Worm (Caenorhabditis elegans) whole organism, L3 larva: Measurements from ENCODE around the gene nas-3.

ENCODE experiments used
- R02D3.7 ChIP-seq: fragments of 150-350 bp; optimal IDR thresholded peaks from 2 replicates; lab custom pipeline; 2014; ENCODE audit warnings: missing biosample characterization, missing genetic modification characterization
- ZK546.5 ChIP-seq: sonication (generic microtip); optimal IDR thresholded peaks from 2 replicates; lab custom pipeline; 2017; ENCODE audit warnings: missing biosample characterization, missing genetic modification characterization
- ama-1 ChIP-seq: fragments of 150-350 bp; optimal IDR thresholded peaks from 2 replicates; lab custom pipeline; 2018
- ceh-16 ChIP-seq: sonication (generic microtip); optimal IDR thresholded peaks from 2 replicates; lab custom pipeline; 2017; ENCODE audit warnings: missing biosample characterization, missing genetic modification characterization
- ceh-28 ChIP-seq: fragments of 150-350 bp; optimal IDR thresholded peaks from 2 replicates; lab custom pipeline; 2014; ENCODE audit warnings: missing biosample characterization, missing genetic modification reagents, missing genetic modification characterization
- ceh-82 ChIP-seq: fragments of 150-350 bp; optimal IDR thresholded peaks from 2 replicates; lab custom pipeline; 2014; ENCODE audit warnings: missing biosample characterization, missing genetic modification characterization
- ceh-9 ChIP-seq: sonication (generic microtip); optimal IDR thresholded peaks from 2 replicates; lab custom pipeline; 2018; ENCODE audit warnings: missing biosample characterization, missing genetic modification characterization
- egl-27 ChIP-seq: sonication (generic microtip); optimal IDR thresholded peaks from 4 replicates; lab custom pipeline; 2017; ENCODE audit warnings: missing biosample characterization, missing genetic modification reagents, missing genetic modification characterization
- egl-5 ChIP-seq: fragments of 150-350 bp; optimal IDR thresholded peaks from 2 replicates; lab custom pipeline; 2017; ENCODE audit warnings: missing biosample characterization, missing genetic modification reagents, missing genetic modification characterization, inconsistent platforms
- elt-1 ChIP-seq: fragments of 150-350 bp; optimal IDR thresholded peaks from 2 replicates; lab custom pipeline; 2014; ENCODE audit warnings: missing biosample characterization, missing genetic modification characterization
- elt-3 ChIP-seq, 3 experiments: fragments of 150-350 bp in 1 of 3; sonication (generic microtip) in 2 of 3; optimal IDR thresholded peaks; 2 replicates in 2 of 3; 4 replicates in 1 of 3; lab custom pipeline; 2014 to 2017; ENCODE audit warnings: missing biosample characterization in 3 of 3, missing genetic modification characterization in 3 of 3
- eor-1 ChIP-seq, 2 experiments: fragments of 150-350 bp; optimal IDR thresholded peaks; 2 replicates each; lab custom pipeline; 2014 to 2018; ENCODE audit warnings: missing biosample characterization in 2 of 2, missing genetic modification characterization in 2 of 2
- fkh-10 ChIP-seq: sonication (generic microtip); optimal IDR thresholded peaks from 2 replicates; lab custom pipeline; 2017; ENCODE audit warnings: missing biosample characterization, missing genetic modification reagents, missing genetic modification characterization
- fkh-2 ChIP-seq: fragments of 150-350 bp; optimal IDR thresholded peaks from 2 replicates; lab custom pipeline; 2014; ENCODE audit warnings: missing biosample characterization, missing genetic modification reagents, missing genetic modification characterization
- fos-1 ChIP-seq: fragments of 150-350 bp; optimal IDR thresholded peaks from 2 replicates; lab custom pipeline; 2014; ENCODE audit warnings: missing biosample characterization, missing genetic modification characterization
- hmg-11 ChIP-seq: sonication (generic microtip); optimal IDR thresholded peaks from 2 replicates; lab custom pipeline; 2016; ENCODE audit warnings: missing genetic modification characterization, missing compliant biosample characterization
- jun-1 ChIP-seq: fragments of 150-350 bp; optimal IDR thresholded peaks from 2 replicates; lab custom pipeline; 2014; ENCODE audit warnings: missing biosample characterization, missing genetic modification reagents, missing genetic modification characterization
- lin-15B ChIP-seq: fragments of 150-350 bp; optimal IDR thresholded peaks from 2 replicates; lab custom pipeline; 2014; ENCODE audit warnings: missing biosample characterization, missing genetic modification characterization
- lin-39 ChIP-seq: fragments of 150-350 bp; optimal IDR thresholded peaks from 2 replicates; lab custom pipeline; 2018; ENCODE audit warnings: missing biosample characterization, missing genetic modification reagents, missing genetic modification characterization
- lsy-12 ChIP-seq: sonication (generic microtip); optimal IDR thresholded peaks from 2 replicates; lab custom pipeline; 2016; ENCODE audit warnings: mild to moderate bottlenecking, missing genetic modification characterization, missing compliant biosample characterization
- mdl-1 ChIP-seq: fragments of 150-350 bp; optimal IDR thresholded peaks from 2 replicates; lab custom pipeline; 2014; ENCODE audit warnings: missing biosample characterization, missing genetic modification characterization
- mml-1 ChIP-seq: fragments of 150-350 bp; sonication (generic microtip); optimal IDR thresholded peaks from 3 replicates; lab custom pipeline; 2014; ENCODE audit warnings: missing biosample characterization, missing genetic modification characterization
- nhr-11 ChIP-seq: fragments of 150-350 bp; optimal IDR thresholded peaks from 2 replicates; lab custom pipeline; 2014; ENCODE audit warnings: missing biosample characterization, missing genetic modification characterization
- nhr-12 ChIP-seq: fragments of 150-350 bp; optimal IDR thresholded peaks from 2 replicates; lab custom pipeline; 2014; ENCODE audit warnings: missing biosample characterization, missing genetic modification characterization
- nhr-25 ChIP-seq: sonication (generic microtip); optimal IDR thresholded peaks from 2 replicates; lab custom pipeline; 2017; ENCODE audit warnings: missing biosample characterization, missing genetic modification characterization
- nhr-28 ChIP-seq: fragments of 150-350 bp; optimal IDR thresholded peaks from 2 replicates; lab custom pipeline; 2014; ENCODE audit warnings: missing biosample characterization, missing genetic modification characterization
- nhr-43 ChIP-seq: sonication (generic microtip); optimal IDR thresholded peaks from 2 replicates; lab custom pipeline; 2016; ENCODE audit warnings: mild to moderate bottlenecking, missing genetic modification characterization, missing compliant biosample characterization; ENCODE audit not compliant: poor library complexity, severe bottlenecking
- nhr-67 ChIP-seq: fragments of 150-350 bp; optimal IDR thresholded peaks from 2 replicates; lab custom pipeline; 2014; ENCODE audit warnings: missing biosample characterization, missing genetic modification characterization
- pha-4 ChIP-seq: fragments of 150-350 bp; optimal IDR thresholded peaks from 2 replicates; lab custom pipeline; 2014; ENCODE audit warnings: missing biosample characterization, missing genetic modification reagents, missing genetic modification characterization
- sea-2 ChIP-seq: fragments of 150-350 bp; sonication (generic microtip); optimal IDR thresholded peaks from 4 replicates; lab custom pipeline; 2014; ENCODE audit warnings: missing biosample characterization, missing genetic modification reagents, missing genetic modification characterization
- skn-1 ChIP-seq: fragments of 150-350 bp; optimal IDR thresholded peaks from 2 replicates; lab custom pipeline; 2014; ENCODE audit warnings: missing biosample characterization, missing genetic modification characterization
- snpc-4 ChIP-seq: fragments of 150-350 bp; optimal IDR thresholded peaks from 2 replicates; lab custom pipeline; 2014; ENCODE audit warnings: missing biosample characterization, missing genetic modification characterization
- tbx-2 ChIP-seq: sonication (generic microtip); optimal IDR thresholded peaks from 2 replicates; lab custom pipeline; 2016; ENCODE audit warnings: mild to moderate bottlenecking, missing genetic modification characterization, missing compliant biosample characterization
- unc-39 ChIP-seq: sonication (generic microtip); optimal IDR thresholded peaks from 4 replicates; lab custom pipeline; 2017; ENCODE audit warnings: missing biosample characterization, missing genetic modification characterization
- unc-62 ChIP-seq: fragments of 150-350 bp; sonication (generic microtip); optimal IDR thresholded peaks from 4 replicates; lab custom pipeline; 2014; ENCODE audit warnings: missing biosample characterization, missing genetic modification reagents, missing genetic modification characterization
- zag-1 ChIP-seq: fragments of 150-350 bp; optimal IDR thresholded peaks from 2 replicates; lab custom pipeline; 2014; ENCODE audit warnings: missing biosample characterization, missing genetic modification characterization
- ztf-11 ChIP-seq: fragments of 150-350 bp; optimal IDR thresholded peaks from 2 replicates; lab custom pipeline; 2014; ENCODE audit warnings: missing biosample characterization, missing genetic modification characterization
- ztf-4 ChIP-seq: fragments of 150-350 bp; optimal IDR thresholded peaks from 2 replicates; lab custom pipeline; 2014; ENCODE audit warnings: missing biosample characterization, missing genetic modification characterization

nas-3 gene

ce11 chrV:9457535-9457934 is 20.4 kb upstream of the nas-3 start:
- TF ChIP-seq eor-1 (tag; optimal IDR thresholded peaks at IDR 0.05; lab: Kevin White, UChicago), result no peak
- no peak for TF ChIP-seq sea-2
- TF ChIP-seq egl-27 (tag; lab: Kevin White, UChicago), result no peak
- TF ChIP-seq fkh-10 (GFP tag; lab: Kevin White, UChicago), result no peak
- TF ChIP-seq mdl-1, result no peak
- TF ChIP-seq unc-62 (GFP tag; lab: Kevin White, UChicago), result no peak
- TF ChIP-seq ceh-82 (tag; lab: Kevin White, UChicago), result no peak
- no peak for TF ChIP-seq elt-1 (tag; lab: Kevin White, UChicago)
- no peak for TF ChIP-seq ZK546.5
- no peak for TF ChIP-seq nhr-67 (tag; lab: Kevin White, UChicago)
- no peak for TF ChIP-seq nhr-25
- TF ChIP-seq R02D3.7 (tag; lab: Kevin White, UChicago), result no peak
- TF ChIP-seq ceh-9 (tag; lab: Kevin White, UChicago), result no peak
- TF ChIP-seq jun-1 (tag; lab: Kevin White, UChicago), result no peak
- no peak for TF ChIP-seq lin-15B (tag; lab: Kevin White, UChicago)
- no peak for TF ChIP-seq lin-39
- TF ChIP-seq tbx-2 (tag; lab: Kevin White, UChicago), result no peak

ce11 chrV:9462605-9463004 is 15.4 kb upstream of the nas-3 start, which contains the start of gene F07D3.3:
TSS of gene F07D3.3 (minus strand) at chrV:9462705.
- TF ChIP-seq egl-5 (tag; lab: Kevin White, UChicago), result no peak
- TF ChIP-seq ceh-82 (tag; lab: Kevin White, UChicago), result no peak
- no peak for TF ChIP-seq mdl-1
- no peak for TF ChIP-seq fkh-2 (tag; lab: Kevin White, UChicago)
- TF ChIP-seq unc-62 (GFP tag; lab: Kevin White, UChicago), result no peak
- no peak for TF ChIP-seq elt-3 (tag; optimal IDR thresholded peaks at IDR 0.05; lab: Kevin White, UChicago)
- no peak for TF ChIP-seq nhr-11 (tag; lab: Kevin White, UChicago)
- TF ChIP-seq ceh-9 (tag; lab: Kevin White, UChicago), result no peak
- no peak for TF ChIP-seq pha-4 (tag; lab: Kevin White, UChicago)
- no peak for TF ChIP-seq zag-1 (tag; lab: Kevin White, UChicago)
- TF ChIP-seq nhr-67 (tag; lab: Kevin White, UChicago), result no peak
- no peak for TF ChIP-seq egl-27 (tag; lab: Kevin White, UChicago)
- TF ChIP-seq snpc-4 (tag; lab: Kevin White, UChicago), result no peak
- TF ChIP-seq ceh-28, result no peak
- no peak for TF ChIP-seq tbx-2 (tag; lab: Kevin White, UChicago)
- no peak for TF ChIP-seq lin-15B (tag; lab: Kevin White, UChicago)
- no peak for TF ChIP-seq ztf-11
- TF ChIP-seq nhr-25, result no peak

ce11 chrV:9465529-9465928 is 12.4 kb upstream of the nas-3 start:
- TF ChIP-seq nhr-25, result no peak
- TF ChIP-seq elt-1 (tag; lab: Kevin White, UChicago), result no peak
- no peak for TF ChIP-seq tbx-2 (tag; lab: Kevin White, UChicago)
- no peak for TF ChIP-seq unc-39 (tag; lab: Kevin White, UChicago)
- TF ChIP-seq lin-39, result no peak
- no peak for TF ChIP-seq skn-1 (tag; lab: Kevin White, UChicago)
- no peak for TF ChIP-seq mml-1
- no peak for TF ChIP-seq ceh-16 (tag; lab: Kevin White, UChicago)
- TF ChIP-seq nhr-28 (tag; lab: Kevin White, UChicago), result no peak
- no peak for TF ChIP-seq lin-15B (tag; lab: Kevin White, UChicago)
- no peak for TF ChIP-seq hmg-11 (tag; lab: Kevin White, UChicago)
- no peak for TF ChIP-seq pha-4 (tag; lab: Kevin White, UChicago)
- no peak for TF ChIP-seq nhr-43 (tag; lab: Kevin White, UChicago)
- TF ChIP-seq fkh-10 (GFP tag; lab: Kevin White, UChicago), result no peak

ce11 chrV:9471675-9472074 is 6.3 kb upstream of the nas-3 start, which contains the start of gene flp-6:
TSS of gene flp-6 (plus strand) at chrV:9471975.
- TF ChIP-seq hmg-11 (tag; lab: Kevin White, UChicago) (no peak), nhr-67 (tag; lab: Kevin White, UChicago) (no peak), ztf-4 (tag; lab: Kevin White, UChicago) (no peak), nhr-12 (tag; lab: Kevin White, UChicago) (no peak), lin-15B (tag; lab: Kevin White, UChicago) (no peak), lsy-12 (tag; lab: Kevin White, UChicago) (no peak), nhr-43 (tag; lab: Kevin White, UChicago) (no peak), fos-1 (no peak), ztf-11 (no peak), elt-1 (tag; lab: Kevin White, UChicago) (no peak), zag-1 (tag; lab: Kevin White, UChicago) (no peak), eor-1 (tag; optimal IDR thresholded peaks at IDR 0.05; lab: Kevin White, UChicago) (no peak), ceh-9 (tag; lab: Kevin White, UChicago) (no peak), ama-1 (no peak)
